Comparison of ENCODE assay signal across 5 worm cellular contexts in the genomic region with DNA sequence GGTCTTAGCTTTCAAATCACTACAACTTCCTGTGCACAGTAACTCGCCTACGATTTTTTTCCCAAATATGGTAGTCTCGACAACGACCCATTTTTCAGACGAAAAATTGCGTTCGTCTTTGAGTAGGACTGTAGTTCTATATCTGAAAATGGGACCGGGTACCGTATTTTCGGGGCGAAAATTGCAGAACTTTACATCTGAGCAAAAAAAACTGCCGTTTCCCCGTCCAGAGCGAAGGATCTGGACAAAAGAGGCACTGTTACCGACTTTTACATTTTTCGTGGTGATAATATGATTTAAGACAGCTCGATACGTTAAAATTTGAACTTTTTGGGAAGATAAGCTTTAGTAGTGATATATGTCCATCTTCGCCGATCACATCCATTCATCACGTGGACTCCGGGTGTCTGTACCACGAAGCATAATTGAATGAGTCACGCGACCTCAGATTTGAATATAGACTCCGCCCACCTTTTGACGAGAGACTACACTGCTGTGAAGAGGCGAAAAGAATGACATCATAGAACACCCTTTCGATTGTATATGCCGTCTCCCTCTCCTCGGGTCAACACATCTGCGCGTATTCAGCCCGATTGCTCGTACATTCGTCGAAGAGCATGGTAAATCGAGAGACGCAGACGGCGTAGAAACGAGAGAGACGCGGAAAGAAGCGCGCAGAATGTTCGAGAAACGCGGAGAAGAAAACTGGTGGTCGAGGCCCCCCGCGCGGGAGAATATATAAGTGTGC.
A peak's percentile ranks its signal among the peaks of the same experiment; 100 is the strongest.
TF ChIP-seq lines count a peak whose summit lies in the region.

No protein-coding gene starts in this region.

TF ChIP-seq in whole organism, L1 larva, 84 proteins besides CTCF, POLR2A, EP300 and RAD21 (continues in another document):
- TF ChIP-seq nhr-71 (tag; optimal IDR thresholded peaks at IDR 0.05; lab: Kevin White, UChicago) (peak; percentile 90), aha-1 (tag; optimal IDR thresholded peaks at IDR 0.05; lab: Kevin White, UChicago) (peak; percentile 63), rnt-1 (tag; optimal IDR thresholded peaks at IDR 0.05; lab: Kevin White, UChicago) (peak; percentile 50), nhr-28 (tag; optimal IDR thresholded peaks at IDR 0.05; lab: Kevin White, UChicago) (no peak), unc-62 (GFP tag; optimal IDR thresholded peaks at IDR 0.05; lab: Kevin White, UChicago) (no peak), C04F5.9 (tag; optimal IDR thresholded peaks at IDR 0.05; lab: Kevin White, UChicago) (no peak), lsy-2 (tag; optimal IDR thresholded peaks at IDR 0.05; lab: Kevin White, UChicago) (peak; percentile 61 to 67), nhr-90 (tag; optimal IDR thresholded peaks at IDR 0.05; lab: Kevin White, UChicago; ENCODE audit: poor library complexity) (peak; percentile 82), sox-4 (tag; optimal IDR thresholded peaks at IDR 0.05; lab: Kevin White, UChicago) (no peak), grh-1 (GFP tag; IDR thresholded peaks at IDR 0.05; lab: Robert Waterston, UW) (peak; percentile 70), mdl-1 (tag; optimal IDR thresholded peaks at IDR 0.05; lab: Kevin White, UChicago) (peak in 1 of 2 experiments; percentile 67), ceh-8 (GFP tag; optimal IDR thresholded peaks at IDR 0.05; lab: Kevin White, UChicago) (peak; percentile 68), unc-30 (tag; optimal IDR thresholded peaks at IDR 0.05; lab: Kevin White, UChicago) (no peak), nhr-237 (tag; optimal IDR thresholded peaks at IDR 0.05; lab: Kevin White, UChicago) (no peak), zag-1 (tag; optimal IDR thresholded peaks at IDR 0.05; lab: Kevin White, UChicago) (no peak), efl-3 (GFP tag; optimal IDR thresholded peaks at IDR 0.05; lab: Kevin White, UChicago) (peak; percentile 55)

TF ChIP-seq in whole organism, L3 larva, 47 proteins besides CTCF, POLR2A, EP300 and RAD21 (continues in another document):
- peak; percentile 95 for TF ChIP-seq sea-2 (GFP tag; optimal IDR thresholded peaks at IDR 0.05; lab: Kevin White, UChicago)
- peak; percentile 96 for TF ChIP-seq nhr-25 (tag; optimal IDR thresholded peaks at IDR 0.05; lab: Kevin White, UChicago)
- TF ChIP-seq unc-62 (GFP tag; optimal IDR thresholded peaks at IDR 0.05; lab: Kevin White, UChicago) = no peak
- TF ChIP-seq tbx-2 (tag; optimal IDR thresholded peaks at IDR 0.05; lab: Kevin White, UChicago) = peak; percentile 75
- TF ChIP-seq skn-1 (tag; optimal IDR thresholded peaks at IDR 0.05; lab: Kevin White, UChicago) = no peak
- peak; percentile 80 for TF ChIP-seq jun-1 (tag; optimal IDR thresholded peaks at IDR 0.05; lab: Kevin White, UChicago)
- TF ChIP-seq nfya-1 (tag; optimal IDR thresholded peaks at IDR 0.05; lab: Kevin White, UChicago; ENCODE audit: insufficient read depth) = peak; percentile 78
- peak; percentile 90 for TF ChIP-seq lsy-12 (tag; optimal IDR thresholded peaks at IDR 0.05; lab: Kevin White, UChicago)
- TF ChIP-seq nhr-23 (tag; optimal IDR thresholded peaks at IDR 0.05; lab: Kevin White, UChicago) = peak; percentile 96
- TF ChIP-seq lin-15B (tag; optimal IDR thresholded peaks at IDR 0.05; lab: Kevin White, UChicago) = peak; percentile 43
- peak; percentile 88 for TF ChIP-seq ztf-4 (tag; optimal IDR thresholded peaks at IDR 0.05; lab: Kevin White, UChicago)
- no peak for TF ChIP-seq nhr-76 (tag; optimal IDR thresholded peaks at IDR 0.05; lab: Kevin White, UChicago)
- TF ChIP-seq hmg-11 (tag; optimal IDR thresholded peaks at IDR 0.05; lab: Kevin White, UChicago) = peak; percentile 40
- no peak for TF ChIP-seq R02D3.7 (tag; optimal IDR thresholded peaks at IDR 0.05; lab: Kevin White, UChicago)
- no peak for TF ChIP-seq egl-27 (tag; optimal IDR thresholded peaks at IDR 0.05; lab: Kevin White, UChicago)
- TF ChIP-seq ceh-9 (tag; optimal IDR thresholded peaks at IDR 0.05; lab: Kevin White, UChicago) = no peak
- peak; percentile 90 for TF ChIP-seq nhr-43 (tag; optimal IDR thresholded peaks at IDR 0.05; lab: Kevin White, UChicago; ENCODE audit: poor library complexity, severe bottlenecking)

TF ChIP-seq in whole organism, early embryonic, 17 proteins besides CTCF, POLR2A, EP300 and RAD21:
- TF ChIP-seq hmg-4 (GFP tag; optimal IDR thresholded peaks at IDR 0.05; lab: Kevin White, UChicago) (no peak), B0310.2 (tag; optimal IDR thresholded peaks at IDR 0.05; lab: Kevin White, UChicago) (peak; percentile 22), ama-1 (optimal IDR thresholded peaks at IDR 0.05; lab: Kevin White, UChicago) (peak; percentile 93), scrt-1 (GFP tag; IDR thresholded peaks at IDR 0.05; lab: Robert Waterston, UW) (no peak; the same call in 1 of the 2 replicates), tbx-37 (GFP tag; conservative IDR thresholded peaks at IDR 0.05; lab: Robert Waterston, UW) (no peak), ets-7 (tag; optimal IDR thresholded peaks at IDR 0.05; lab: Kevin White, UChicago) (no peak), ceh-36 (tag; optimal IDR thresholded peaks at IDR 0.05; lab: Kevin White, UChicago) (no peak), aly-1 (tag; optimal IDR thresholded peaks at IDR 0.05; lab: Kevin White, UChicago) (no peak), F13C5.2 (tag; optimal IDR thresholded peaks at IDR 0.05; lab: Kevin White, UChicago) (peak; percentile 63), hmbx-1 (tag; optimal IDR thresholded peaks at IDR 0.05; lab: Kevin White, UChicago) (no peak), pes-1 (GFP tag; IDR thresholded peaks at IDR 0.05; lab: Robert Waterston, UW) (peak; percentile 9; the same call in 1 of the 2 replicates), tbx-11 (GFP tag; IDR thresholded peaks at IDR 0.05; lab: Robert Waterston, UW) (no peak), hnd-1 (tag; optimal IDR thresholded peaks at IDR 0.05; lab: Kevin White, UChicago) (no peak), sea-1 (GFP tag; conservative IDR thresholded peaks at IDR 0.05; lab: Robert Waterston, UW) (no peak), flt-1 (GFP tag; IDR thresholded peaks at IDR 0.05; lab: Robert Waterston, UW) (peak; percentile 27; the same call in 1 of the 2 replicates), tra-4 (tag; optimal IDR thresholded peaks at IDR 0.05; lab: Kevin White, UChicago) (no peak), ceh-13 (GFP tag; optimal IDR thresholded peaks at IDR 0.05; lab: Kevin White, UChicago) (peak; percentile 0)

TF ChIP-seq in whole organism, midembryonic, 9 proteins besides CTCF, POLR2A, EP300 and RAD21:
- no peak for TF ChIP-seq ztf-29 (GFP tag; IDR thresholded peaks at IDR 0.05; lab: Robert Waterston, UW)
- TF ChIP-seq ref-1 (GFP tag; conservative IDR thresholded peaks at IDR 0.05; lab: Robert Waterston, UW) = no peak
- TF ChIP-seq cog-1 (tag; optimal IDR thresholded peaks at IDR 0.05; lab: Kevin White, UChicago) = peak; percentile 94

TF ChIP-seq in whole organism, young adult, 124 proteins besides CTCF, POLR2A, EP300 and RAD21 (continues in another document):
- TF ChIP-seq cebp-2 (GFP tag; IDR thresholded peaks at IDR 0.05; lab: Robert Waterston, UW) = no peak
- TF ChIP-seq cebp-1 (GFP tag; IDR thresholded peaks at IDR 0.05; lab: Robert Waterston, UW) = no peak
- peak; percentile 43 for TF ChIP-seq cebp-1 (tag; optimal IDR thresholded peaks at IDR 0.05; lab: Kevin White, UChicago)
- no peak for TF ChIP-seq nhr-90 (tag; optimal IDR thresholded peaks at IDR 0.05; lab: Kevin White, UChicago)
- no peak for TF ChIP-seq attf-5 (GFP tag; optimal IDR thresholded peaks at IDR 0.05; lab: Kevin White, UChicago)
- no peak for TF ChIP-seq attf-6 (GFP tag; IDR thresholded peaks at IDR 0.05; lab: Robert Waterston, UW)
- peak; percentile 69 for TF ChIP-seq lin-40 (tag; optimal IDR thresholded peaks at IDR 0.05; lab: Kevin White, UChicago)
- TF ChIP-seq ztf-28 (GFP tag; IDR thresholded peaks at IDR 0.05; lab: Robert Waterston, UW) = 0 out of 2 replicates have a peak, but pooled peaks have one; percentile 22
- TF ChIP-seq ama-1 (optimal IDR thresholded peaks at IDR 0.05; lab: Kevin White, UChicago) = no peak
- no peak for TF ChIP-seq ama-1 (GFP tag; optimal IDR thresholded peaks at IDR 0.05; lab: Kevin White, UChicago)
- TF ChIP-seq ztf-25 (GFP tag; IDR thresholded peaks at IDR 0.05; lab: Robert Waterston, UW) = no peak
- 0 out of 2 replicates have a peak, but pooled peaks have one; percentile 66 for TF ChIP-seq pbrm-1 (GFP tag; IDR thresholded peaks at IDR 0.05; lab: Robert Waterston, UW)
- peak; percentile 90 for TF ChIP-seq atf-7 (tag; optimal IDR thresholded peaks at IDR 0.05; lab: Kevin White, UChicago)
- 0 out of 2 replicates have a peak, but pooled peaks have one; percentile 31 for TF ChIP-seq Y53G8AR.9 (GFP tag; conservative IDR thresholded peaks at IDR 0.05; lab: Robert Waterston, UW)
- TF ChIP-seq nhr-80 (tag; optimal IDR thresholded peaks at IDR 0.05; lab: Kevin White, UChicago) = no peak
- peak; percentile 73 for TF ChIP-seq zfh-2 (GFP tag; conservative IDR thresholded peaks at IDR 0.05; lab: Robert Waterston, UW)
- TF ChIP-seq F23B12.7 (tag; optimal IDR thresholded peaks at IDR 0.05; lab: Kevin White, UChicago; ENCODE audit: insufficient read depth) = peak; percentile 6
- TF ChIP-seq let-526 (GFP tag; IDR thresholded peaks at IDR 0.05; lab: Robert Waterston, UW) = no peak
- TF ChIP-seq ztf-26 (tag; optimal IDR thresholded peaks at IDR 0.05; lab: Kevin White, UChicago) = peak; percentile 62
- peak; percentile 39 for TF ChIP-seq K12H6.12 (tag; optimal IDR thresholded peaks at IDR 0.05; lab: Kevin White, UChicago)
- 0 out of 2 replicates have a peak, but pooled peaks have one; percentile 25 for TF ChIP-seq B0336.3 (GFP tag; IDR thresholded peaks at IDR 0.05; lab: Robert Waterston, UW)
- peak; percentile 19 for TF ChIP-seq ceh-27 (GFP tag; optimal IDR thresholded peaks at IDR 0.05; lab: Kevin White, UChicago)
- no peak for TF ChIP-seq snpc-3.4 (tag; optimal IDR thresholded peaks at IDR 0.05; lab: Kevin White, UChicago)
- no peak for TF ChIP-seq B0261.1 (tag; optimal IDR thresholded peaks at IDR 0.05; lab: Kevin White, UChicago)
- TF ChIP-seq somi-1 (GFP tag; optimal IDR thresholded peaks at IDR 0.05; lab: Kevin White, UChicago) = no peak
- TF ChIP-seq ztf-3 (GFP tag; optimal IDR thresholded peaks at IDR 0.05; lab: Kevin White, UChicago) = no peak
- TF ChIP-seq ztf-22 (GFP tag; optimal IDR thresholded peaks at IDR 0.05; lab: Kevin White, UChicago) = no peak
- 0 out of 2 replicates have a peak, but pooled peaks have one; percentile 21 for TF ChIP-seq C06A6.2 (GFP tag; conservative IDR thresholded peaks at IDR 0.05; lab: Robert Waterston, UW)
- TF ChIP-seq nhr-179 (tag; optimal IDR thresholded peaks at IDR 0.05; lab: Kevin White, UChicago) = no peak
- no peak for TF ChIP-seq bed-1 (GFP tag; IDR thresholded peaks at IDR 0.05; lab: Robert Waterston, UW)
- no peak for TF ChIP-seq madf-8 (GFP tag; conservative IDR thresholded peaks at IDR 0.05; lab: Robert Waterston, UW)
- TF ChIP-seq rpc-1 (optimal IDR thresholded peaks at IDR 0.05; lab: Kevin White, UChicago) = peak; percentile 35
- TF ChIP-seq rpc-1 (tag; optimal IDR thresholded peaks at IDR 0.05; lab: Kevin White, UChicago) = no peak
- TF ChIP-seq hmg-1.2 (GFP tag; IDR thresholded peaks at IDR 0.05; lab: Robert Waterston, UW) = peak; percentile 82
- TF ChIP-seq hsf-1 (GFP tag; IDR thresholded peaks at IDR 0.05; lab: Robert Waterston, UW) = peak; percentile 95

Comparison
In these comparisons a context has a peak if more than half of its experiments do, and no peak if none do; other contexts are left out.
1. Of the 8 proteins assayed by ChIP-seq in both whole organism, young adult and whole organism, L1 larva: peak only in whole organism, young adult: none; only in whole organism, L1 larva: dpl-1, efl-1, lin-35 and nhr-90; in both: none; in neither: 3; mixed calls (peak in some experiments, not most) for 1.